Worm (Caenorhabditis elegans) whole organism, L1 larva: ENCODE results near the gene snr-1.
A peak's percentile ranks its signal among the peaks of the same experiment; 100 is the strongest.

Source experiments
- ceh-63 ChIP-seq: fragments of 200-800 bp; sonication (Bioruptor generic); optimal IDR thresholded peaks from 2 replicates; lab custom pipeline; 2018; ENCODE audit warnings: mild to moderate bottlenecking, missing genetic modification characterization, missing compliant biosample characterization
- ces-1 ChIP-seq: fragments of 150-350 bp; optimal IDR thresholded peaks from 2 replicates; lab custom pipeline; 2014; ENCODE audit warnings: missing biosample characterization, missing genetic modification reagents, missing genetic modification characterization
- dpl-1 ChIP-seq, 3 experiments: fragments of 150-350 bp in 2 of 3; sonication (generic microtip) in 1 of 3; optimal IDR thresholded peaks; 2 replicates each; lab custom pipeline; 2014 to 2017; ENCODE audit warnings: missing biosample characterization in 3 of 3, missing genetic modification characterization in 3 of 3, missing genetic modification reagents in 3 of 3
- dsc-1 ChIP-seq: sonication (generic microtip); optimal IDR thresholded peaks from 2 replicates; lab custom pipeline; 2016; ENCODE audit warnings: mild to moderate bottlenecking, missing genetic modification characterization, missing compliant biosample characterization
- efl-1 ChIP-seq, 4 experiments: fragments of 150-350 bp; optimal IDR thresholded peaks in 3 of 4; peaks in 1 of 4; 1 replicate in 1 of 4; 2 replicates in 3 of 4; lab custom pipeline; 2014; ENCODE audit warnings: missing biosample characterization in 2 of 4, missing genetic modification characterization in 2 of 4, missing genetic modification reagents in 2 of 4
- efl-3 ChIP-seq: fragments of 200-800 bp; sonication (Bioruptor generic); optimal IDR thresholded peaks from 2 replicates; lab custom pipeline; 2018; ENCODE audit warnings: mild to moderate bottlenecking, missing genetic modification characterization, missing compliant biosample characterization
- fkh-8 ChIP-seq: sonication (generic microtip); optimal IDR thresholded peaks from 2 replicates; lab custom pipeline; 2016; ENCODE audit warnings: mild to moderate bottlenecking, missing genetic modification characterization, missing compliant biosample characterization
- hlh-17 ChIP-seq: fragments of 200-800 bp; sonication (Bioruptor generic); optimal IDR thresholded peaks from 2 replicates; lab custom pipeline; 2018; ENCODE audit warnings: missing genetic modification characterization, mild to moderate bottlenecking, missing compliant biosample characterization, moderate library complexity, borderline replicate concordance
- isw-1 ChIP-seq: fragments of 200-800 bp; sonication (Bioruptor generic); IDR thresholded peaks from 2 replicates; pipeline ENCODE4 v1.3.6; 2022; ENCODE audit warnings: missing genetic modification characterization, missing compliant biosample characterization
- lin-14 ChIP-seq: fragments of 200-800 bp; sonication (Bioruptor generic); optimal IDR thresholded peaks from 2 replicates; lab custom pipeline; 2018; ENCODE audit warnings: mild to moderate bottlenecking, missing genetic modification characterization, moderate library complexity, missing compliant biosample characterization
- lin-15B ChIP-seq: fragments of 150-350 bp; sonication (generic microtip); optimal IDR thresholded peaks from 3 replicates; lab custom pipeline; 2014; ENCODE audit warnings: missing biosample characterization, missing genetic modification characterization
- lin-35 ChIP-seq, 2 experiments: fragments of 150-350 bp; optimal IDR thresholded peaks; 2 replicates each; lab custom pipeline; 2014; ENCODE audit warnings: missing biosample characterization in 2 of 2, missing genetic modification characterization in 2 of 2, missing genetic modification reagents in 2 of 2
- lin-39 ChIP-seq: fragments of 150-350 bp; optimal IDR thresholded peaks from 2 replicates; lab custom pipeline; 2014; ENCODE audit warnings: missing biosample characterization, missing genetic modification reagents, missing genetic modification characterization
- lir-3 ChIP-seq: sonication (generic microtip); optimal IDR thresholded peaks from 2 replicates; lab custom pipeline; 2016; ENCODE audit warnings: mild to moderate bottlenecking, missing genetic modification characterization, moderate library complexity, missing compliant biosample characterization; ENCODE audit not compliant: poor library complexity
- mab-9 ChIP-seq: fragments of 200-800 bp; sonication (Bioruptor generic); IDR thresholded peaks from 2 replicates; pipeline ENCODE4 v1.3.6; 2022; ENCODE audit warnings: missing genetic modification reagents, missing genetic modification characterization, missing compliant biosample characterization
- mdl-1 ChIP-seq, 2 experiments: fragments of 150-350 bp; optimal IDR thresholded peaks; 2 replicates each; lab custom pipeline; 2014 to 2017; ENCODE audit warnings: missing biosample characterization in 2 of 2, missing genetic modification characterization in 2 of 2, inconsistent platforms in 1 of 2
- mef-2 ChIP-seq: fragments of 150-350 bp; optimal IDR thresholded peaks from 2 replicates; lab custom pipeline; 2014; ENCODE audit warnings: missing biosample characterization, missing genetic modification characterization
- nhr-11 ChIP-seq: fragments of 150-350 bp; optimal IDR thresholded peaks from 2 replicates; lab custom pipeline; 2014; ENCODE audit warnings: missing biosample characterization, missing genetic modification characterization
- nhr-19 ChIP-seq: fragments of 200-800 bp; sonication (Bioruptor generic); conservative IDR thresholded peaks from 2 replicates; pipeline ENCODE4 v1.3.6; 2022; ENCODE audit warnings: missing genetic modification characterization, missing compliant biosample characterization
- nhr-237 ChIP-seq: fragments of 150-350 bp; optimal IDR thresholded peaks from 2 replicates; lab custom pipeline; 2014; ENCODE audit warnings: missing biosample characterization, missing genetic modification characterization
- nhr-76 ChIP-seq: sonication (generic microtip); optimal IDR thresholded peaks from 2 replicates; lab custom pipeline; 2017; ENCODE audit warnings: missing biosample characterization, missing genetic modification characterization
- nhr-77 ChIP-seq: fragments of 150-350 bp; optimal IDR thresholded peaks from 2 replicates; lab custom pipeline; 2014; ENCODE audit warnings: missing biosample characterization, missing genetic modification characterization
- pax-3 ChIP-seq: fragments of 200-800 bp; sonication (Bioruptor generic); optimal IDR thresholded peaks from 2 replicates; lab custom pipeline; 2018; ENCODE audit warnings: mild to moderate bottlenecking, missing genetic modification characterization, moderate library complexity, missing compliant biosample characterization
- pqm-1 ChIP-seq: sonication (generic microtip); optimal IDR thresholded peaks from 3 replicates; lab custom pipeline; 2017; ENCODE audit warnings: missing biosample characterization, missing genetic modification characterization
- snu-23 ChIP-seq: sonication (generic microtip); optimal IDR thresholded peaks from 2 replicates; lab custom pipeline; 2016; ENCODE audit warnings: missing genetic modification characterization, missing compliant biosample characterization
- tbx-2 ChIP-seq: sonication (generic microtip); optimal IDR thresholded peaks from 2 replicates; lab custom pipeline; 2016; ENCODE audit warnings: missing genetic modification characterization, missing compliant biosample characterization
- tlp-1 ChIP-seq: fragments of 150-350 bp; optimal IDR thresholded peaks from 2 replicates; lab custom pipeline; 2014; ENCODE audit warnings: missing biosample characterization, missing genetic modification characterization
- unc-130 ChIP-seq: fragments of 150-350 bp; optimal IDR thresholded peaks from 2 replicates; lab custom pipeline; 2017; ENCODE audit warnings: missing biosample characterization, missing genetic modification characterization, inconsistent platforms
- unc-98 ChIP-seq: fragments of 200-800 bp; sonication (Bioruptor generic); IDR thresholded peaks from 2 replicates; pipeline ENCODE4 v1.3.6; 2022; ENCODE audit warnings: missing genetic modification characterization, missing compliant biosample characterization
- vab-15 ChIP-seq: sonication (generic microtip); optimal IDR thresholded peaks from 2 replicates; lab custom pipeline; 2017; ENCODE audit warnings: missing genotype, mild to moderate bottlenecking, missing genetic modification characterization, missing compliant biosample characterization
- xbp-1 ChIP-seq: sonication (generic microtip); optimal IDR thresholded peaks from 2 replicates; lab custom pipeline; 2016; ENCODE audit warnings: missing genetic modification characterization, missing compliant biosample characterization

The snr-1 gene

ce11 chrIV:17104157-17104872, 16.5 kb downstream of the snr-1 start:
- no peak for TF ChIP-seq isw-1
- peak in 2 of 3 experiments; percentile 20 to 38 for TF ChIP-seq dpl-1 (GFP tag; optimal IDR thresholded peaks at IDR 0.05; lab: Kevin White, UChicago)
- TF ChIP-seq efl-1 (optimal IDR thresholded peaks at IDR 0.05; lab: Kevin White, UChicago): peak; percentile 17 to 22
- TF ChIP-seq efl-1 (GFP tag; optimal IDR thresholded peaks at IDR 0.05 in 1 of 2; lab: Kevin White, UChicago): peak in 1 of 2 experiments; percentile 72
- TF ChIP-seq hlh-17 (GFP tag; lab: Kevin White, UChicago): no peak
- TF ChIP-seq mab-9 (GFP tag; lab: Robert Waterston, UW): no peak

- no peak for TF ChIP-seq xbp-1 (tag; lab: Kevin White, UChicago)
- no peak for TF ChIP-seq nhr-77 (tag; lab: Kevin White, UChicago)
- TF ChIP-seq nhr-19 (GFP tag; lab: Robert Waterston, UW): no peak
- no peak for TF ChIP-seq tlp-1 (tag; lab: Kevin White, UChicago)
- no peak for TF ChIP-seq lin-15B
- TF ChIP-seq dsc-1: no peak
These were observed 17.7 kb downstream of the snr-1 start for ce11 chrIV:17105578-17105977.

DNA sequence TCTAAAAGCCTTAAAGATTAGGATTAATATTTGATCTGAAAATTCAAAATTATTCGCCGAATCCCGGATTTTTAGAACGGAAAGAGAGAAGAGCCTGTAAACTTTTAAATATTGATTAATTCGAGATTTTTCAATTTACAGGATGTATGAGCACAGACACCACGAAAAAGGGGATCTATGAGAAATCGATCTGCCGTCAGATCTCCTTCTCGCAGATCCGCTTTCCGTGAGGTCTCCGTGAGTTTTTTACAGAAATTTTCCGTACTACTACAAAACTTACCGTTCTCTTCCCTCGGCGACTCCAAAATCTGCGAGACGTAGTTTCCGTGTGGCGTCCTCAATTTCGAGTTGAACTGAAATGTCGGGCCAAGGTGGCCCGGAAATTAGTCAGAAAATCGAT, 20.4 kb downstream of the snr-1 start:
- no peak for TF ChIP-seq nhr-19 (GFP tag; lab: Robert Waterston, UW)
- TF ChIP-seq unc-98 (GFP tag; lab: Robert Waterston, UW): 0 out of 2 replicates have a peak, but pooled peaks have one; percentile 29

DNA sequence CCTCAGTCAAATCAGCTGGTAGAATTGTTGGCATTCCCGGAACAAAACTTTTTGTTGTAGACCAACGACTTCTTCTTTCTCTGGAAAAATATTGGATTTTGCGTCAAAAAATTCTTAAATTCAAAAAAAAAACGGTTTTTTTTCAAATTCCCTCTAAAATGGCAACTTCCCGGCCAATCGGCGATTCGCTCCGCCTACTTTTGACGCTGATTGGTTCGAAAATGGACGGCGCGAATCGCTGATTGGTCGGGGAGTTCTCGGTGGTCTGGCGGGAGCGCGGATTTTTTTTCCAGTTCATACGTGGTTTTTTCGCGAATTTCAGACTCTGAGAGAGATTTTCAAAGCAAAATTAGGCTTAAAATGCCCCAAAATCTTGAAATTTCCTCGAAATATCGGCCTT, 21.0 kb downstream of the snr-1 start:
- TF ChIP-seq efl-1 (optimal IDR thresholded peaks at IDR 0.05; lab: Kevin White, UChicago) (no peak), efl-1 (GFP tag; optimal IDR thresholded peaks at IDR 0.05 in 1 of 2; lab: Kevin White, UChicago) (peak; percentile 30 to 45), mdl-1 (tag; optimal IDR thresholded peaks at IDR 0.05; lab: Kevin White, UChicago) (no peak), dpl-1 (GFP tag; optimal IDR thresholded peaks at IDR 0.05; lab: Kevin White, UChicago) (peak in 1 of 3 experiments; percentile 11)

- TF ChIP-seq efl-3 (GFP tag; lab: Kevin White, UChicago) (no peak), nhr-237 (tag; lab: Kevin White, UChicago) (no peak), ceh-63 (no peak), pqm-1 (no peak), tbx-2 (tag; lab: Kevin White, UChicago) (no peak), lin-39 (tag; lab: Kevin White, UChicago) (no peak), nhr-77 (tag; lab: Kevin White, UChicago) (no peak), unc-130 (tag; lab: Kevin White, UChicago) (no peak), snu-23 (GFP tag; lab: Kevin White, UChicago) (no peak), ces-1 (GFP tag; lab: Kevin White, UChicago) (no peak), lin-14 (GFP tag; lab: Kevin White, UChicago) (no peak), efl-1 (optimal IDR thresholded peaks at IDR 0.05; lab: Kevin White, UChicago) (no peak), efl-1 (GFP tag; optimal IDR thresholded peaks at IDR 0.05 in 1 of 2; lab: Kevin White, UChicago) (no peak), vab-15 (no peak)
These were observed 21.6 kb downstream of the snr-1 start for ce11 chrIV:17109436-17109835.

DNA sequence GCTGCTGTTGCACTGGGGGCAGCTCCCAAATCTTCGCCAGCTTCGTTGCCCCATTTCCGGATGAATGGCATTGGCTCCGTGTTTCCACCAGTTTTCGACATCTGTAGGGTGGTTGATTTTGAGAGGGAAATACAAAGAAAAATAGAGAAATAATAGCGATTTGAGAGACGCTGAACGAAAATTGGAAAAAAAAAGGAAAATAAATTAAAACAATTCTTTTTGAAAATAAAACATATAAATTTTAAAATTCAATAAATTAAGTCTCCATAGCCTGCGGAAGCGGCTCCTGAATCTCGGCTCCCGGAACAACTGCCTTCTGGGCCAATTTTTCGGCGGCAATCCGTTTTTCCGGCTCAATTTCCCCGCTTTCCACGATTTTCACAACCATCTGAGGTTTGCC, 23.0 kb downstream of the snr-1 start, which contains the start of gene sfa-1:
TSS of gene sfa-1 (minus strand) at position 101 of the 400 bp plus-strand sequence.
- TF ChIP-seq lin-35 (GFP tag; optimal IDR thresholded peaks at IDR 0.05; lab: Kevin White, UChicago) (no peak), nhr-76 (no peak), pax-3 (tag; lab: Kevin White, UChicago) (no peak), lir-3 (no peak), efl-1 (optimal IDR thresholded peaks at IDR 0.05; lab: Kevin White, UChicago) (no peak), efl-1 (GFP tag; optimal IDR thresholded peaks at IDR 0.05 in 1 of 2; lab: Kevin White, UChicago) (peak in 1 of 2 experiments; percentile 78), mef-2 (tag; lab: Kevin White, UChicago) (no peak), fkh-8 (tag; lab: Kevin White, UChicago) (no peak), nhr-11 (no peak)
